Worm (Caenorhabditis elegans): ENCODE measurements around the gene col-111.
A peak's percentile ranks its signal among the peaks of the same experiment; 100 is the strongest.

The col-111 gene

DNA sequence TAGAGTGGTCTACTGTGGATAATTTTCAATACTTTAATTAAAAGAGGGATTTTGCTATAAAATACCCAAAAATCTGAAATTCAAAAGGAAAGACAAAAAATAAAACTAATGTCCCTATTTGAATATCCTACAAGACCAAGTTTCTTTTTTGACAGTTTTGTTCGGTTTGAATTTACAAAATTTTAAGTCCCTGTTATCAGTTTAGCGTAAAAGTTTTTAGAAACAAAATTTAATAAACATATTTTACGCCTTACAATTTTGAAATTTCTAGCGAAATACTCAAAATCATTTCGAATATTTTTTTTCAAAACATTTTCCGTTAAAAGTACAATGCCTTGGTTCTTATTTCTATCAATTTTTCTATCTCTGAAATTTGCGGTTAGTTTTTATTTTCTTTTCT is 34.7 kb upstream of the col-111 start, which contains the start of gene spe-51:
Gene spe-51 (plus strand): TSS at position 301 of the 400 bp plus-strand sequence.
- TF ChIP-seq elt-2 (tag; optimal IDR thresholded peaks at IDR 0.05) (no peak), nhr-11 (tag; optimal IDR thresholded peaks at IDR 0.05) (no peak), fkh-2 (tag; optimal IDR thresholded peaks at IDR 0.05) (no peak), ceh-16 (tag; optimal IDR thresholded peaks at IDR 0.05) (no peak), nhr-43 (tag; optimal IDR thresholded peaks at IDR 0.05; ENCODE audit: poor library complexity, severe bottlenecking) (no peak), zag-1 (tag; optimal IDR thresholded peaks at IDR 0.05) (no peak), pha-4 (tag; optimal IDR thresholded peaks at IDR 0.05) (no peak), ceh-82 (tag; optimal IDR thresholded peaks at IDR 0.05) (no peak), nhr-12 (tag; optimal IDR thresholded peaks at IDR 0.05) (no peak), egl-27 (tag; optimal IDR thresholded peaks at IDR 0.05) (no peak), egl-5 (tag; optimal IDR thresholded peaks at IDR 0.05) (no peak), nfya-1 (tag; optimal IDR thresholded peaks at IDR 0.05; ENCODE audit: insufficient read depth) (no peak), elt-3 (tag; optimal IDR thresholded peaks at IDR 0.05) (no peak), aly-2 (tag; optimal IDR thresholded peaks at IDR 0.05) (no peak), ZK546.5 (tag; optimal IDR thresholded peaks at IDR 0.05) (no peak), ama-1 (optimal IDR thresholded peaks at IDR 0.05) (no peak), pqm-1 (tag; optimal IDR thresholded peaks at IDR 0.05) (no peak), nhr-28 (tag; optimal IDR thresholded peaks at IDR 0.05) (no peak)

DNA sequence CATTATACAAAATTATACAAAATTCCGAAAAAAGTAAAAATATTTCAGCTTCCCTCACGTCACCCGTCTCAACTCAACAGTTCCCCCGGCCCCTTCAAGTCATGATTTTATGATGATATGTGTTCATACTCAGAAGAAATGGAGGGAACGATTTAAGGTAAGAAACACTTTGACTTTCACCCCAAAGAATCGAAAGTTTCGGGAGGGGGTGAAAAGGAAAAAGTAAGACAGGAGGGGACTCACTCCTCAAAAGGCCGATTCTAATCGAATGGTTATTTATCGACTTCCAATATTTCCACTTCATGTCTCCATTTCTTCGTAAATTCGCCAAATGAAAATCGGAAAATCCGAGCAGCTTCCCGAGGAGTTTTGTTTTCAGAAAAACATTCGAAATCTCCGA is 30.4 kb upstream of the col-111 start, which contains the start of gene bus-4:
Gene bus-4 (plus strand): TSS at position 49 of the 400 bp plus-strand sequence.
- TF ChIP-seq daf-12 (tag; optimal IDR thresholded peaks at IDR 0.05) (no peak), ama-1 (optimal IDR thresholded peaks at IDR 0.05) (no peak), lin-39 (tag; optimal IDR thresholded peaks at IDR 0.05) (no peak), ceh-9 (tag; optimal IDR thresholded peaks at IDR 0.05) (no peak), nhr-67 (tag; optimal IDR thresholded peaks at IDR 0.05) (no peak), zag-1 (tag; optimal IDR thresholded peaks at IDR 0.05) (no peak), aly-2 (tag; optimal IDR thresholded peaks at IDR 0.05) (no peak), fkh-10 (GFP tag; optimal IDR thresholded peaks at IDR 0.05) (no peak), egl-27 (tag; optimal IDR thresholded peaks at IDR 0.05) (no peak), nhr-77 (tag; optimal IDR thresholded peaks at IDR 0.05) (no peak), nhr-28 (tag; optimal IDR thresholded peaks at IDR 0.05) (no peak), R02D3.7 (tag; optimal IDR thresholded peaks at IDR 0.05) (no peak), jun-1 (tag; optimal IDR thresholded peaks at IDR 0.05) (no peak), hmg-11 (tag; optimal IDR thresholded peaks at IDR 0.05) (no peak), nhr-11 (tag; optimal IDR thresholded peaks at IDR 0.05) (no peak), nhr-76 (tag; optimal IDR thresholded peaks at IDR 0.05) (no peak), lsy-12 (tag; optimal IDR thresholded peaks at IDR 0.05) (no peak)

DNA sequence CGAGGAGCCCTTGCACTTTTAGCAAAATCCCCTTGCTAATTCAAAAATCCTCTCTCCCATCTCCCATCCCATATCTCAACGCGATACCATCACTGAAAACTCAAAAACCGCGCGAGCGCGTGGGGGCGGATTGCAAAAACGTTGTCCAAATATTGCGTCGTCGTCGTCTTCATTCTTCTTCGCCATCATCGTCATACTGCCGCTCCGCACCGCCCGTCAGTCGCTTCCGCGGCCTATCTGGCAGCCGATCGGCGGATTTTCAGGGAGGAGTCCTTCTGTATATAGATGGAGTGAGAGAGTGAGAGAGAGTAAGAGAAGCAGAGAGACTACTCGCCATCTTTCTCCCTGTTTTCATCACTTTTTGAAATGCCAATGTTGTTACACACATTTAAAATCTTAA is 29.1 kb upstream of the col-111 start:
- no peak for TF ChIP-seq nhr-43 (tag; optimal IDR thresholded peaks at IDR 0.05; ENCODE audit: poor library complexity, severe bottlenecking)
- TF ChIP-seq ceh-9 (tag; optimal IDR thresholded peaks at IDR 0.05), result no peak
- no peak for TF ChIP-seq pha-4 (tag; optimal IDR thresholded peaks at IDR 0.05)
- TF ChIP-seq elt-2 (tag; optimal IDR thresholded peaks at IDR 0.05), result no peak
- peak; percentile 18 for TF ChIP-seq elt-1 (tag; optimal IDR thresholded peaks at IDR 0.05)
- TF ChIP-seq pqm-1 (tag; optimal IDR thresholded peaks at IDR 0.05), result no peak
- TF ChIP-seq eor-1 (tag; optimal IDR thresholded peaks at IDR 0.05), result no peak
- peak; percentile 48 for TF ChIP-seq nhr-25 (tag; optimal IDR thresholded peaks at IDR 0.05)
- no peak for TF ChIP-seq lin-15B (tag; optimal IDR thresholded peaks at IDR 0.05)
- no peak for TF ChIP-seq unc-62 (GFP tag; optimal IDR thresholded peaks at IDR 0.05)

DNA sequence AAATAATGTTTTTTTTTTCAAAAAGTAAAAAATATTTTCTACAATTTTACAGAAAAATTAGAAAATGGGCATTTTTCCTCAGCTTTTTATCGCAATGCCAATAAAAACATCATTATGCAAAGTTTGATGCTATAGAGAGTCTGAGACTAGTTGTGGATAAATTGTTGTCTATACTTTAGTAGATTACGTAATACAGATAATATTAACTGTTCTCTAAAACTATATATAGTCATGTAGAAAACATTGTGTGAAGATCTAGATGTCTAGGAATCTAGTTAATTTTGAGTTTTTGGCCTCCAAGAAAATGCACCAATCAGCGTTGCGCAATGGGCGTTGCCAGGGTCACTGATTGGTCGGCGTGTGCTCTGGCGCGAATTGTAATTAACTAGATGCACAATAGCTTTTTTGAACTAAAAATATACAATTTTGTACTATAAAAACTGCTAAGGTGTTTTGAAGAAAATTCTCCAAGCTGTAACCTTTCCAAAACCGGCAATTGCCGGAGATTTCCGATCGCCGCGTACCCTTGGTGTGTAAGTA is 28.6 kb upstream of the col-111 start:
- TF ChIP-seq nfya-1 (tag; optimal IDR thresholded peaks at IDR 0.05; ENCODE audit: insufficient read depth) (peak; percentile 83), ztf-4 (tag; optimal IDR thresholded peaks at IDR 0.05) (no peak)

DNA sequence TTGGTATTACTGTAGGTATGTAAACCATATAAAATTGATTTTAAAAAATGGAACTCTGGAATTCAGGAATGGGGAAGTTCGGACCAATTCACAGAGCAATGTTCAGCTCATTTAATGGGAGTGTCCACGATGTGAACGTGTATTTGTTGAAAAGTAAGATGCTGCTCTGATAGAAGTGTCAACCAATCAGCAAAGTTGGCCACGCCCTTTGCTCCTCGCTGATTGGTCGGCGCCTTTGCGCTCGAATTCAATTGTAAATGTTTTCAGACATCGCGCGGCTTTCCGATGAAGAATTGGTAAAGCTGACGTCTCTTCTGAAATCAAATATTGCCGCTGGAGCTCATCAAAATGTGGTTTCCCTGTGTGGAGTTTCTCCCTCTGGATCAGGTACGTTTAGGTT is 25.4 kb upstream of the col-111 start:
- TF ChIP-seq hmg-11 (tag; optimal IDR thresholded peaks at IDR 0.05) (no peak), nfya-1 (tag; optimal IDR thresholded peaks at IDR 0.05; ENCODE audit: insufficient read depth) (peak; percentile 59)
